Worm (Caenorhabditis elegans) whole organism, L2 larva: ENCODE data around the gene Y39A1A.21.
A peak's percentile ranks its signal among the peaks of the same experiment; 100 is the strongest.

Experiments
- C34F6.9 ChIP-seq: fragments of 150-350 bp; optimal IDR thresholded peaks from 2 replicates; lab custom pipeline; 2014; ENCODE audit warnings: missing biosample characterization, missing genetic modification characterization
- F13H6.1 ChIP-seq: sonication (generic microtip); optimal IDR thresholded peaks from 2 replicates; lab custom pipeline; 2016; ENCODE audit warnings: missing genetic modification characterization, missing compliant biosample characterization
- R02D3.7 ChIP-seq: fragments of 150-350 bp; optimal IDR thresholded peaks from 2 replicates; lab custom pipeline; 2014; ENCODE audit warnings: missing biosample characterization, missing genetic modification characterization
- Y55F3AM.14 ChIP-seq: fragments of 200-800 bp; sonication (Bioruptor generic); optimal IDR thresholded peaks from 2 replicates; lab custom pipeline; 2018; ENCODE audit warnings: mild to moderate bottlenecking, missing genetic modification characterization, missing compliant biosample characterization
- ZK546.5 ChIP-seq: sonication (generic microtip); optimal IDR thresholded peaks from 2 replicates; lab custom pipeline; 2017; ENCODE audit warnings: missing biosample characterization, missing genetic modification characterization
- alr-1 ChIP-seq: fragments of 150-350 bp; optimal IDR thresholded peaks from 2 replicates; lab custom pipeline; 2014; ENCODE audit warnings: missing biosample characterization, missing genetic modification characterization
- aly-2 ChIP-seq: fragments of 150-350 bp; optimal IDR thresholded peaks from 2 replicates; lab custom pipeline; 2014; ENCODE audit warnings: missing biosample characterization, missing genetic modification characterization
- ama-1 ChIP-seq: fragments of 150-350 bp; optimal IDR thresholded peaks from 2 replicates; lab custom pipeline; 2018; ENCODE audit warnings: inconsistent platforms
- blmp-1 ChIP-seq: sonication (generic microtip); optimal IDR thresholded peaks from 2 replicates; lab custom pipeline; 2017; ENCODE audit warnings: missing genetic modification characterization, mild to moderate bottlenecking, missing compliant biosample characterization, antibody characterized with exemption, moderate library complexity; ENCODE audit not compliant: insufficient read depth
- ceh-16 ChIP-seq: fragments of 150-350 bp; optimal IDR thresholded peaks from 2 replicates; lab custom pipeline; 2014; ENCODE audit warnings: missing biosample characterization, missing genetic modification characterization
- ceh-82 ChIP-seq: fragments of 150-350 bp; optimal IDR thresholded peaks from 2 replicates; lab custom pipeline; 2014; ENCODE audit warnings: missing biosample characterization, missing genetic modification characterization
- crh-2 ChIP-seq: sonication (generic microtip); optimal IDR thresholded peaks from 2 replicates; lab custom pipeline; 2017; ENCODE audit warnings: missing biosample characterization, missing genetic modification characterization
- dmd-4 ChIP-seq: sonication (generic microtip); optimal IDR thresholded peaks from 2 replicates; lab custom pipeline; 2017; ENCODE audit warnings: missing biosample characterization, missing genetic modification characterization
- egl-27 ChIP-seq: sonication (generic microtip); optimal IDR thresholded peaks from 3 replicates; lab custom pipeline; 2017; ENCODE audit warnings: missing biosample characterization, missing genetic modification reagents, missing genetic modification characterization
- elt-1 ChIP-seq: fragments of 150-350 bp; optimal IDR thresholded peaks from 2 replicates; lab custom pipeline; 2014; ENCODE audit warnings: missing biosample characterization, missing genetic modification characterization
- elt-3 ChIP-seq: sonication (generic microtip); optimal IDR thresholded peaks from 2 replicates; lab custom pipeline; 2017; ENCODE audit warnings: missing biosample characterization, missing genetic modification characterization
- fos-1 ChIP-seq: fragments of 150-350 bp; optimal IDR thresholded peaks from 2 replicates; lab custom pipeline; 2014; ENCODE audit warnings: missing biosample characterization, missing genetic modification characterization
- gmeb-1 ChIP-seq: fragments of 150-350 bp; optimal IDR thresholded peaks from 2 replicates; lab custom pipeline; 2014; ENCODE audit warnings: missing biosample characterization, missing genetic modification characterization
- lin-11 ChIP-seq: fragments of 150-350 bp; sonication (generic microtip); optimal IDR thresholded peaks from 2 replicates; lab custom pipeline; 2014; ENCODE audit warnings: missing biosample characterization, missing genetic modification characterization, inconsistent platforms, mixed read lengths
- lin-13 ChIP-seq: fragments of 150-350 bp; optimal IDR thresholded peaks from 2 replicates; lab custom pipeline; 2014; ENCODE audit warnings: missing biosample characterization, missing genetic modification reagents, missing genetic modification characterization
- lin-39 ChIP-seq: fragments of 150-350 bp; optimal IDR thresholded peaks from 2 replicates; lab custom pipeline; 2014; ENCODE audit warnings: missing biosample characterization, missing genetic modification reagents, missing genetic modification characterization
- lsy-2 ChIP-seq, 2 experiments: fragments of 150-350 bp in 1 of 2; sonication (generic microtip) in 1 of 2; optimal IDR thresholded peaks; 2 replicates each; lab custom pipeline; 2014 to 2017; ENCODE audit warnings: missing biosample characterization in 2 of 2, missing genetic modification characterization in 2 of 2
- mab-5 ChIP-seq: fragments of 150-350 bp; optimal IDR thresholded peaks from 2 replicates; lab custom pipeline; 2014; ENCODE audit warnings: missing biosample characterization, missing genetic modification characterization
- mbf-1 ChIP-seq: sonication (generic microtip); optimal IDR thresholded peaks from 2 replicates; lab custom pipeline; 2017; ENCODE audit warnings: missing biosample characterization, missing genetic modification characterization
- mdl-1 ChIP-seq, 2 experiments: fragments of 150-350 bp in 1 of 2; sonication (generic microtip) in 1 of 2; optimal IDR thresholded peaks; 2 replicates each; lab custom pipeline; 2017; ENCODE audit warnings: missing biosample characterization in 2 of 2, missing genetic modification characterization in 2 of 2
- nhr-11 ChIP-seq: fragments of 150-350 bp; optimal IDR thresholded peaks from 2 replicates; lab custom pipeline; 2014; ENCODE audit warnings: missing biosample characterization, missing genetic modification characterization
- nhr-12 ChIP-seq: fragments of 150-350 bp; optimal IDR thresholded peaks from 2 replicates; lab custom pipeline; 2014; ENCODE audit warnings: missing biosample characterization, missing genetic modification characterization
- nhr-129 ChIP-seq: fragments of 150-350 bp; optimal IDR thresholded peaks from 2 replicates; lab custom pipeline; 2014; ENCODE audit warnings: missing biosample characterization, missing genetic modification characterization
- nhr-21 ChIP-seq: fragments of 150-350 bp; optimal IDR thresholded peaks from 2 replicates; lab custom pipeline; 2014; ENCODE audit warnings: missing biosample characterization, missing genetic modification characterization
- nhr-23 ChIP-seq: fragments of 150-350 bp; optimal IDR thresholded peaks from 2 replicates; lab custom pipeline; 2014; ENCODE audit warnings: missing biosample characterization, missing genetic modification reagents, missing genetic modification characterization
- nhr-237 ChIP-seq: fragments of 150-350 bp; optimal IDR thresholded peaks from 2 replicates; lab custom pipeline; 2014; ENCODE audit warnings: missing biosample characterization, missing genetic modification characterization
- nhr-25 ChIP-seq: fragments of 150-350 bp; sonication (generic microtip); optimal IDR thresholded peaks from 3 replicates; lab custom pipeline; 2014; ENCODE audit warnings: missing biosample characterization, missing genetic modification characterization
- nhr-6 ChIP-seq: fragments of 150-350 bp; optimal IDR thresholded peaks from 2 replicates; lab custom pipeline; 2014; ENCODE audit warnings: missing biosample characterization, missing genetic modification characterization
- nhr-77 ChIP-seq: fragments of 150-350 bp; optimal IDR thresholded peaks from 2 replicates; lab custom pipeline; 2014; ENCODE audit warnings: missing biosample characterization, missing genetic modification characterization
- peb-1 ChIP-seq: fragments of 150-350 bp; optimal IDR thresholded peaks from 2 replicates; lab custom pipeline; 2014; ENCODE audit warnings: missing biosample characterization, missing genetic modification characterization
- sem-4 ChIP-seq: fragments of 150-350 bp; optimal IDR thresholded peaks from 2 replicates; lab custom pipeline; 2014; ENCODE audit warnings: missing biosample characterization, missing genetic modification reagents, missing genetic modification characterization
- skn-1 ChIP-seq: sonication (generic microtip); optimal IDR thresholded peaks from 2 replicates; lab custom pipeline; 2017; ENCODE audit warnings: missing biosample characterization, missing genetic modification characterization
- sma-3 ChIP-seq: sonication (generic microtip); optimal IDR thresholded peaks from 2 replicates; lab custom pipeline; 2016; ENCODE audit warnings: missing genetic modification reagents, missing genetic modification characterization, missing compliant biosample characterization
- sma-9 ChIP-seq, 2 experiments: fragments of 150-350 bp in 1 of 2; sonication (generic microtip) in 1 of 2; optimal IDR thresholded peaks; 2 replicates each; lab custom pipeline; 2014 to 2016; ENCODE audit warnings: missing genetic modification characterization in 2 of 2, mild to moderate bottlenecking in 1 of 2, missing biosample characterization in 1 of 2, missing compliant biosample characterization in 1 of 2, missing genetic modification reagents in 1 of 2, moderate library complexity in 1 of 2
- snpc-4 ChIP-seq: fragments of 150-350 bp; optimal IDR thresholded peaks from 2 replicates; lab custom pipeline; 2014; ENCODE audit warnings: missing biosample characterization, missing genetic modification characterization
- unc-39 ChIP-seq: fragments of 150-350 bp; optimal IDR thresholded peaks from 2 replicates; lab custom pipeline; 2014; ENCODE audit warnings: missing biosample characterization, missing genetic modification characterization
- unc-55 ChIP-seq: fragments of 150-350 bp; sonication (generic microtip); optimal IDR thresholded peaks from 3 replicates; lab custom pipeline; 2014; ENCODE audit warnings: missing biosample characterization, missing genetic modification reagents, missing genetic modification characterization
- unc-62 ChIP-seq: fragments of 150-350 bp; optimal IDR thresholded peaks from 2 replicates; lab custom pipeline; 2014; ENCODE audit warnings: missing biosample characterization, missing genetic modification reagents, missing genetic modification characterization
- zag-1 ChIP-seq: fragments of 150-350 bp; optimal IDR thresholded peaks from 2 replicates; lab custom pipeline; 2014; ENCODE audit warnings: missing biosample characterization, missing genetic modification characterization
- ztf-1 ChIP-seq: fragments of 200-800 bp; sonication (Bioruptor generic); conservative IDR thresholded peaks from 2 replicates; pipeline ENCODE4 v1.3.6; 2022; ENCODE audit warnings: missing genetic modification characterization, missing compliant biosample characterization
- ztf-11 ChIP-seq: sonication (generic microtip); optimal IDR thresholded peaks from 2 replicates; lab custom pipeline; 2017; ENCODE audit warnings: missing biosample characterization, missing genetic modification characterization
- ztf-4 ChIP-seq: fragments of 150-350 bp; optimal IDR thresholded peaks from 2 replicates; lab custom pipeline; 2014; ENCODE audit warnings: missing biosample characterization, missing genetic modification characterization

Y39A1A.21 gene

DNA sequence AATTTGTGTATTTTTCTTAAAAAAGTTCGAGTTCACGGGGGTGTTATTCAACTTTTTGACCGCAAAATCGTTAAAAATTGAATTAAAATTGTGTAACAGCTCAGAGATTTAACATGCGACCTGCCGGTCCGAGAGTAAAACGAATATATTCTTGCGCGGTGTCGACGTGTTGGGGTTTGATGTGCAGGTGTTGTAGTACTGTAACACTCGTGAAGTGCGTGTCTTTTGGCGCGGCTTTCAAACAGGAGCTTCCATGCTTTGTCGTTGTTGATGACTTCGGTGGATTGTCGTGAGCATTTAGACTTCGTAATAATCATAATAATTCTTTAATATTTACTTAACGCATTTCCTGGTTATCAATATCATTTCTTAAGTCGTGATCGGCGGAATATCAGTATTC is 23.7 kb upstream of the Y39A1A.21 start, which contains the start of gene tat-3:
tat-3 (minus strand) TSS at position 196 of the 400 bp plus-strand sequence.
- TF ChIP-seq nhr-21 (no peak), nhr-237 (tag; lab: Kevin White, UChicago) (no peak), ztf-1 (no peak), ceh-16 (tag; lab: Kevin White, UChicago) (no peak), nhr-12 (tag; lab: Kevin White, UChicago) (no peak), ama-1 (lab: Kevin White, UChicago) (no peak), dmd-4 (tag; lab: Kevin White, UChicago) (no peak), alr-1 (tag; lab: Kevin White, UChicago) (no peak), unc-55 (GFP tag; lab: Kevin White, UChicago) (no peak), lsy-2 (tag; optimal IDR thresholded peaks at IDR 0.05; lab: Kevin White, UChicago) (no peak), ceh-82 (tag; lab: Kevin White, UChicago) (no peak), nhr-6 (tag; lab: Kevin White, UChicago) (no peak), blmp-1 (tag; lab: Kevin White, UChicago) (no peak), sma-9 (GFP tag; optimal IDR thresholded peaks at IDR 0.05; lab: Kevin White, UChicago) (no peak), sma-9 (tag; optimal IDR thresholded peaks at IDR 0.05; lab: Kevin White, UChicago) (no peak)

DNA sequence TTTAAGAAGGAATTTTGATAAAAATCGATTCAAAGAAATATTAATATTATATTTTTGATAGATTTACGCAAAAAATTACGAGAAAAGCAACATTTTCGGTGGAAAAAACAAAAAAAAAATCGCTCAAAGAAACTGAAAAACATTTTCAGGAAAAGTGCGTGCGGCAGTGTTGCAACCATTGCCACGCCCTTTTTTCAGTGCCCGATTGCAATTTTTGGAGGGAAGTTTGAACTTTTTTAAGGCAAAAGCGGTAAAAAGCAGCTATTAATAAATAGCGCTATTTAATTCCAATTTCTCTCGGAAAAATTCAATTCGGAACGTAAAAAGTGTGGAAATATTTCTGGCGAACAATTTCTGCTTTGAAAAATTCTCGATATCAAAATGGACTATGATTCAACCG is 14.2 kb upstream of the Y39A1A.21 start:
- TF ChIP-seq nhr-77 (tag; lab: Kevin White, UChicago) (no peak), skn-1 (tag; lab: Kevin White, UChicago) (no peak), unc-39 (no peak), blmp-1 (tag; lab: Kevin White, UChicago) (no peak), nhr-11 (tag; lab: Kevin White, UChicago) (no peak), ztf-4 (tag; lab: Kevin White, UChicago) (no peak), F13H6.1 (tag; lab: Kevin White, UChicago) (no peak)

DNA sequence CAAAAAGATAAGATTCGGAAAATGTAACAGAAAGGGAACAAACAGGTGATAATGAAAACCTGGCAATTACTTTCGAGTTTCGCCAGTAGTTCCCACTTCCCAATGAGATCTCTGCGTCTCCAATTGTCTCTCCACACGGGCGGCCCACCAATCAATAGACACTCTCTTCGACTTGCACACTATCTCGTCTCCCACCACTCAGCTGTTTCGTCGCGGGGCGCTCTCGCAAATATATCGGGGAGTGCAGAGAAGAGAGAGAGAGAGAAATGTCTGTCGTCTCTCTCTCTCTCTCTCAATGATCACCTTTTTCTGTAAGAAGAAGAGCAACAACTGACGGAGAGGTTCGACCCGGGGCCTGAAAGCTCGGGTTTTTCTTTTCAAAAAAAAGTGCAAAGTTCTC is 13.3 kb upstream of the Y39A1A.21 start:
- TF ChIP-seq ceh-16 (tag; lab: Kevin White, UChicago) (peak; percentile 56), ztf-4 (tag; lab: Kevin White, UChicago) (peak; percentile 87), elt-3 (tag; lab: Kevin White, UChicago) (no peak), F13H6.1 (tag; lab: Kevin White, UChicago) (peak; percentile 96), egl-27 (tag; lab: Kevin White, UChicago) (peak; percentile 83), lsy-2 (tag; optimal IDR thresholded peaks at IDR 0.05; lab: Kevin White, UChicago) (peak; percentile 57 to 87), R02D3.7 (no peak), C34F6.9 (peak; percentile 92), sem-4 (tag; lab: Kevin White, UChicago) (peak; percentile 85), unc-39 (no peak), nhr-237 (tag; lab: Kevin White, UChicago) (peak; percentile 31), mab-5 (tag; lab: Kevin White, UChicago) (peak; percentile 66), ztf-1 (no peak), gmeb-1 (tag; lab: Kevin White, UChicago) (peak; percentile 77), lin-11 (peak; percentile 58), dmd-4 (tag; lab: Kevin White, UChicago) (no peak), ztf-11 (tag; lab: Kevin White, UChicago) (no peak), mdl-1 (tag; optimal IDR thresholded peaks at IDR 0.05; lab: Kevin White, UChicago) (peak; percentile 50 to 69), peb-1 (tag; lab: Kevin White, UChicago) (no peak), zag-1 (peak; percentile 43), ceh-82 (tag; lab: Kevin White, UChicago) (no peak), aly-2 (tag; lab: Kevin White, UChicago) (no peak), blmp-1 (tag; lab: Kevin White, UChicago) (peak; percentile 35), unc-55 (GFP tag; lab: Kevin White, UChicago) (peak; percentile 87), snpc-4 (tag; lab: Kevin White, UChicago) (peak; percentile 19), nhr-129 (peak; percentile 85), crh-2 (tag; lab: Kevin White, UChicago) (peak; percentile 83), fos-1 (tag; lab: Kevin White, UChicago) (peak; percentile 88), alr-1 (tag; lab: Kevin White, UChicago) (no peak), nhr-11 (tag; lab: Kevin White, UChicago) (no peak), nhr-12 (tag; lab: Kevin White, UChicago) (no peak), Y55F3AM.14 (peak; percentile 9), sma-3 (GFP tag; lab: Kevin White, UChicago) (peak; percentile 83), nhr-21 (peak; percentile 73), nhr-6 (tag; lab: Kevin White, UChicago) (no peak), elt-1 (tag; lab: Kevin White, UChicago) (no peak), nhr-25 (tag; lab: Kevin White, UChicago) (peak; percentile 38), unc-62 (GFP tag; lab: Kevin White, UChicago) (no peak), nhr-23 (no peak), ZK546.5 (tag; lab: Kevin White, UChicago) (no peak), skn-1 (tag; lab: Kevin White, UChicago) (no peak), nhr-77 (tag; lab: Kevin White, UChicago) (peak; percentile 31), lin-39 (tag; lab: Kevin White, UChicago) (no peak), ama-1 (lab: Kevin White, UChicago) (no peak), mbf-1 (tag; lab: Kevin White, UChicago) (no peak), lin-13 (GFP tag; lab: Kevin White, UChicago) (peak; percentile 66)
